Fruit fly (Drosophila melanogaster): Measurements from ENCODE around the gene CG46306.

The CG46306 gene

DNA sequence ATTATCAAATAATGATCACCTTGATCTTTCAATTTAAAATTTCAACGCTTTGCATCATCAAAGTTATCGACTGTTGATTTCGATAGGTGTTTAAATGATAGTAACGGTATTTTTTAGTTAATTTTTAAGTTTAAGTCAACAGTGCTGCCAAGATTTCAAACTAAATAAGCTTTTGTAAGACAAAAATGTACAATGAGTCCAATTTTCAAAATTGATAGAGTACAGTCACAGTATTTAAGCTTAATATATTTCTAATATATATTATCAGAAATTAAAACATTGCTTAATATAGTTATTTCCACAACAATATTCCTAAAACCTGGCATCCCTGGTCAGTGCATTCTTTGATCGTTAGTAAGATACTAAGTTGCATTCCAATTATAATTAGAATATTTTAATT, 45.7 kb upstream of the CG46306 start, which contains the start of gene CG4872 (continued):
- TF ChIP-seq Dref (GFP tag; IDR thresholded peaks at IDR 0.05) (peak; percentile 46), gfzf (GFP tag; optimal IDR thresholded peaks at IDR 0.05) (peak; percentile 44), CG14710 (tag; optimal IDR thresholded peaks at IDR 0.05) (peak; percentile 4), E2f2 (GFP tag; IDR thresholded peaks at IDR 0.05) (peak; percentile 41; the same call in 1 of the 2 replicates), NC2α (GFP tag; optimal IDR thresholded peaks at IDR 0.05) (no peak), CG2116 (GFP tag; optimal IDR thresholded peaks at IDR 0.05) (peak; percentile 31), sd (tag; optimal IDR thresholded peaks at IDR 0.05) (peak; percentile 45), BEAF-32 (GFP tag; optimal IDR thresholded peaks at IDR 0.05) (peak; percentile 5), unpg (GFP tag; optimal IDR thresholded peaks at IDR 0.05) (peak; percentile 8), stwl (tag; optimal IDR thresholded peaks at IDR 0.05) (peak; percentile 7), row (GFP tag; IDR thresholded peaks at IDR 0.05) (peak; percentile 42), GATAe (GFP tag; conservative IDR thresholded peaks at IDR 0.05) (no peak), CG13424 (tag; optimal IDR thresholded peaks at IDR 0.05) (peak; percentile 12)

DNA sequence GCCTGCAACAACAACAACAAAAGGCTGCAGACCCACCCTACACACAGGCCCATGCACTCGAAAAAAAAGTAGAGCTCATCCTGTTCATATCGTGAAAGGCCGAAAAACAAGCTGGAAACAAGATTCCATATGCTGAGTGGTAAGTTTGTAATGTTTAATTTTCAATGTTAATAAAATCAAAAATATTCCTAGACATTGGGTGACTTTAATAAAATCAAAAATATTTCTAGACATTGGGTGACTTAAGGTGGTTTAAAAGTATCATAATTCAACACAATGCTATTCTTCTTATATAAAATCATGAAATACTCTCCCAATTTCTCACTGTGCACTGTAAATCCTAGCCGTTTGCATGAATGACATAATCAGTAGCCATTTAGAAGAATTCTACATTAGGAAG, 44.7 kb upstream of the CG46306 start:
- no peak for TF ChIP-seq Kr (GFP tag; optimal IDR thresholded peaks at IDR 0.05)
- TF ChIP-seq CG4424 (GFP tag; optimal IDR thresholded peaks at IDR 0.05): peak; percentile 1
- no peak for TF ChIP-seq ac (GFP tag; optimal IDR thresholded peaks at IDR 0.05)
- TF ChIP-seq Myb (GFP tag; optimal IDR thresholded peaks at IDR 0.05): no peak
- no peak for TF ChIP-seq cas (GFP tag; IDR thresholded peaks at IDR 0.05)
- no peak for TF ChIP-seq Awh (GFP tag; IDR thresholded peaks at IDR 0.05)
- TF ChIP-seq al (GFP tag; IDR thresholded peaks at IDR 0.05): no peak
- TF ChIP-seq ranshi (GFP tag; IDR thresholded peaks at IDR 0.05): no peak
- no peak for TF ChIP-seq cg (GFP tag; optimal IDR thresholded peaks at IDR 0.05)
- TF ChIP-seq ro (GFP tag; IDR thresholded peaks at IDR 0.05): no peak
- TF ChIP-seq CG4282 (GFP tag; optimal IDR thresholded peaks at IDR 0.05): no peak
- TF ChIP-seq phol (tag; optimal IDR thresholded peaks at IDR 0.05): peak; percentile 22
- no peak for TF ChIP-seq inv (GFP tag; IDR thresholded peaks at IDR 0.05; ENCODE audit: partially characterized antibody)
- TF ChIP-seq Xrp1 (GFP tag; IDR thresholded peaks at IDR 0.05): peak; percentile 13; the same call in 1 of the 2 replicates
- TF ChIP-seq gem (tag; optimal IDR thresholded peaks at IDR 0.05): peak; percentile 23
- TF ChIP-seq gcm2 (GFP tag; optimal IDR thresholded peaks at IDR 0.05): no peak
- peak; percentile 68 for TF ChIP-seq Med (GFP tag)
- TF ChIP-seq her (GFP tag; optimal IDR thresholded peaks at IDR 0.05): no peak
- peak; percentile 23 for TF ChIP-seq CG14710 (tag; optimal IDR thresholded peaks at IDR 0.05)
- TF ChIP-seq Side (GFP tag; optimal IDR thresholded peaks at IDR 0.05): no peak
- peak; percentile 18 for TF ChIP-seq CG18262 (tag; optimal IDR thresholded peaks at IDR 0.05)
- peak; percentile 7 for TF ChIP-seq CG2712 (tag; optimal IDR thresholded peaks at IDR 0.05)
- TF ChIP-seq Ets65A (GFP tag): peak; percentile 80
- TF ChIP-seq Pdp1 (GFP tag; optimal IDR thresholded peaks at IDR 0.05): peak in 1 of 2 experiments; percentile 19
- TF ChIP-seq Sox100B (GFP tag; optimal IDR thresholded peaks at IDR 0.05): peak; percentile 15
- TF ChIP-seq sens (GFP tag): peak; percentile 43
- peak; percentile 3 for TF ChIP-seq Oli (tag; optimal IDR thresholded peaks at IDR 0.05)
- no peak for TF ChIP-seq CG34422 (GFP tag; IDR thresholded peaks at IDR 0.05)
- no peak for TF ChIP-seq CG6689 (GFP tag; IDR thresholded peaks at IDR 0.05)
- no peak for TF ChIP-seq Nf-YA (GFP tag; IDR thresholded peaks at IDR 0.05)
- peak; percentile 47 for TF ChIP-seq CG10979 (tag; optimal IDR thresholded peaks at IDR 0.05)

All from whole organism, embryonic.